Worm (Caenorhabditis elegans): Measurements from ENCODE around the gene F59B2.13.

ce11 chrIII:8997821-8998220, 29.0 kb downstream of the F59B2.13 start:
- TF ChIP-seq ztf-11 (tag; optimal IDR thresholded peaks at IDR 0.05), result no peak
- no peak for TF ChIP-seq nfya-1 (tag; optimal IDR thresholded peaks at IDR 0.05; ENCODE audit: insufficient read depth)
- no peak for TF ChIP-seq mdl-1 (tag; optimal IDR thresholded peaks at IDR 0.05)

Measured in whole organism, L3 larva.